Worm (Caenorhabditis elegans) whole organism, L1 larva: ENCODE results near the gene unc-49.

Source experiments
- dpl-1 ChIP-seq, 3 experiments: fragments of 150-350 bp in 2 of 3; sonication (generic microtip) in 1 of 3; optimal IDR thresholded peaks; 2 replicates each; lab custom pipeline; 2014 to 2017; ENCODE audit warnings: missing biosample characterization in 3 of 3, missing genetic modification characterization in 3 of 3, missing genetic modification reagents in 3 of 3
- efl-1 ChIP-seq, 4 experiments: fragments of 150-350 bp; optimal IDR thresholded peaks in 3 of 4; peaks in 1 of 4; 1 replicate in 1 of 4; 2 replicates in 3 of 4; lab custom pipeline; 2014; ENCODE audit warnings: missing biosample characterization in 2 of 4, missing genetic modification characterization in 2 of 4, missing genetic modification reagents in 2 of 4
- elt-3 ChIP-seq, 6 experiments: fragments of 150-350 bp in 1 of 6; sonication (generic microtip); optimal IDR thresholded peaks; 2 replicates each; lab custom pipeline; 2017 to 2018; ENCODE audit warnings: missing biosample characterization in 6 of 6, missing genetic modification characterization in 6 of 6, inconsistent platforms in 1 of 6
- fos-1 ChIP-seq: fragments of 150-350 bp; optimal IDR thresholded peaks from 2 replicates; lab custom pipeline; 2014; ENCODE audit warnings: missing biosample characterization, missing genetic modification characterization
- hlh-17 ChIP-seq: fragments of 200-800 bp; sonication (Bioruptor generic); optimal IDR thresholded peaks from 2 replicates; lab custom pipeline; 2018; ENCODE audit warnings: missing genetic modification characterization, mild to moderate bottlenecking, missing compliant biosample characterization, moderate library complexity, borderline replicate concordance
- lin-13 ChIP-seq: fragments of 150-350 bp; optimal IDR thresholded peaks from 2 replicates; lab custom pipeline; 2014; ENCODE audit warnings: missing biosample characterization, missing genetic modification reagents, missing genetic modification characterization
- lin-39 ChIP-seq: fragments of 150-350 bp; optimal IDR thresholded peaks from 2 replicates; lab custom pipeline; 2014; ENCODE audit warnings: missing biosample characterization, missing genetic modification reagents, missing genetic modification characterization
- lir-3 ChIP-seq: sonication (generic microtip); optimal IDR thresholded peaks from 2 replicates; lab custom pipeline; 2016; ENCODE audit warnings: mild to moderate bottlenecking, missing genetic modification characterization, moderate library complexity, missing compliant biosample characterization; ENCODE audit not compliant: poor library complexity
- mdl-1 ChIP-seq, 2 experiments: fragments of 150-350 bp; optimal IDR thresholded peaks; 2 replicates each; lab custom pipeline; 2014 to 2017; ENCODE audit warnings: missing biosample characterization in 2 of 2, missing genetic modification characterization in 2 of 2, inconsistent platforms in 1 of 2
- nhr-11 ChIP-seq: fragments of 150-350 bp; optimal IDR thresholded peaks from 2 replicates; lab custom pipeline; 2014; ENCODE audit warnings: missing biosample characterization, missing genetic modification characterization
- nhr-28 ChIP-seq: fragments of 150-350 bp; optimal IDR thresholded peaks from 2 replicates; lab custom pipeline; 2014; ENCODE audit warnings: missing biosample characterization, missing genetic modification characterization
- sptf-1 ChIP-seq: fragments of 150-350 bp; optimal IDR thresholded peaks from 2 replicates; lab custom pipeline; 2014; ENCODE audit warnings: missing biosample characterization, missing genetic modification characterization
- unc-62 ChIP-seq: fragments of 150-350 bp; optimal IDR thresholded peaks from 2 replicates; lab custom pipeline; 2014; ENCODE audit warnings: missing biosample characterization, missing genetic modification reagents, missing genetic modification characterization

ce11 chrIII:10561904-10562303 lies 41.3 kb downstream of the unc-49 start, which contains the start of gene Y45F3A.1:
- TF ChIP-seq lin-39 (tag; lab: Kevin White, UChicago) = no peak
- no peak for TF ChIP-seq mdl-1 (tag; optimal IDR thresholded peaks at IDR 0.05; lab: Kevin White, UChicago)
- TF ChIP-seq unc-62 = no peak
- no peak for TF ChIP-seq elt-3 (tag; optimal IDR thresholded peaks at IDR 0.05; lab: Kevin White, UChicago)
- TF ChIP-seq lin-13 (GFP tag; lab: Kevin White, UChicago) = no peak
- no peak for TF ChIP-seq efl-1 (optimal IDR thresholded peaks at IDR 0.05; lab: Kevin White, UChicago)
- TF ChIP-seq efl-1 (GFP tag; optimal IDR thresholded peaks at IDR 0.05 in 1 of 2; lab: Kevin White, UChicago) = no peak
- no peak for TF ChIP-seq lir-3
- TF ChIP-seq nhr-28 (tag; lab: Kevin White, UChicago) = no peak
- no peak for TF ChIP-seq hlh-17 (GFP tag; lab: Kevin White, UChicago)
- no peak for TF ChIP-seq fos-1 (tag; lab: Kevin White, UChicago)
- no peak for TF ChIP-seq sptf-1 (tag; lab: Kevin White, UChicago)
- TF ChIP-seq dpl-1 (GFP tag; optimal IDR thresholded peaks at IDR 0.05; lab: Kevin White, UChicago) = no peak
- no peak for TF ChIP-seq nhr-11 (tag; lab: Kevin White, UChicago)
